Worm (Caenorhabditis elegans) whole organism, mixed stage, embryonic: ENCODE data around the gene T16G12.9.

Experiments used
- lsy-2 ChIP-seq: fragments of 150-350 bp; optimal IDR thresholded peaks from 2 replicates; lab custom pipeline; 2014; ENCODE audit warnings: missing biosample characterization, missing genetic modification characterization
- nhr-76 ChIP-seq: sonication (generic microtip); optimal IDR thresholded peaks from 2 replicates; lab custom pipeline; 2017; ENCODE audit warnings: missing biosample characterization, missing genetic modification characterization
- snpc-4 ChIP-seq: fragments of 150-350 bp; optimal IDR thresholded peaks from 2 replicates; lab custom pipeline; 2014; ENCODE audit warnings: missing biosample characterization, missing genetic modification characterization
- zip-8 ChIP-seq: fragments of 150-350 bp; optimal IDR thresholded peaks from 2 replicates; lab custom pipeline; 2014; ENCODE audit warnings: missing biosample characterization, missing genetic modification characterization

- TF ChIP-seq nhr-76 (tag; lab: Kevin White, UChicago), result no peak
- TF ChIP-seq zip-8, result no peak
- no peak for TF ChIP-seq lsy-2
- TF ChIP-seq snpc-4, result no peak
Observed at ce11 chrIII:10112958-10113357, 34.9 kb upstream of the T16G12.9 start, which contains the start of gene vps-29.
